ENCODE assay signal across 3 fruit fly cellular contexts in genomic region chr3L:11405362-11406254, dm6.
A peak's percentile ranks its signal among the peaks of the same experiment; 100 is the strongest.
TF ChIP-seq lines count a peak whose summit lies in the region.

No protein-coding gene starts in this region.

TF ChIP-seq in whole organism, embryonic, 481 proteins besides CTCF, POLR2A, EP300 and RAD21 (continued from another document and continues in another):
- TF ChIP-seq H2.0 (GFP tag; IDR thresholded peaks at IDR 0.05; lab: Robert Waterston, UW) (peak; percentile 96), CG12155 (GFP tag; optimal IDR thresholded peaks at IDR 0.05; lab: Kevin White, UChicago) (peak; percentile 91), CG10654 (GFP tag; optimal IDR thresholded peaks at IDR 0.05; lab: Kevin White, UChicago) (peak; percentile 89), CG7271 (tag; optimal IDR thresholded peaks at IDR 0.05; lab: Kevin White, UChicago) (peak; percentile 90), Gsc (GFP tag; IDR thresholded peaks at IDR 0.05; lab: Robert Waterston, UW) (peak; percentile 79), CG15011 (GFP tag; optimal IDR thresholded peaks at IDR 0.05; lab: Kevin White, UChicago) (peak; percentile 85), ash1 (GFP tag; optimal IDR thresholded peaks at IDR 0.05; lab: Kevin White, UChicago) (no peak), disco-r (GFP tag; optimal IDR thresholded peaks at IDR 0.05; lab: Kevin White, UChicago) (peak; percentile 84), CG16863 (GFP tag; optimal IDR thresholded peaks at IDR 0.05; lab: Kevin White, UChicago) (peak; percentile 97), Oaz (GFP tag; IDR thresholded peaks at IDR 0.05; lab: Robert Waterston, UW) (peak; percentile 90), chif (GFP tag; optimal IDR thresholded peaks at IDR 0.05; lab: Kevin White, UChicago) (peak; percentile 95 to 97), HLH3B (GFP tag; IDR thresholded peaks at IDR 0.05; lab: Robert Waterston, UW) (peak; percentile 97), tna (GFP tag; IDR thresholded peaks at IDR 0.05; lab: Robert Waterston, UW; ENCODE audit: partially characterized antibody) (no peak), CG4707 (GFP tag; optimal IDR thresholded peaks at IDR 0.05; lab: Kevin White, UChicago) (peak; percentile 94), Sox100B (GFP tag; optimal IDR thresholded peaks at IDR 0.05; lab: Kevin White, UChicago) (peak; percentile 91), CG13424 (tag; optimal IDR thresholded peaks at IDR 0.05; lab: Kevin White, UChicago) (peak; percentile 96), dan (GFP tag; IDR thresholded peaks at IDR 0.05; lab: Robert Waterston, UW) (peak; percentile 87), Ravus (GFP tag; IDR thresholded peaks at IDR 0.05; lab: Robert Waterston, UW) (peak; percentile 79), CG5245 (GFP tag; optimal IDR thresholded peaks at IDR 0.05; lab: Kevin White, UChicago) (peak; percentile 92), Lim3 (GFP tag; IDR thresholded peaks at IDR 0.05; lab: Robert Waterston, UW) (peak; percentile 85), Max (GFP tag; optimal IDR thresholded peaks at IDR 0.05; lab: Kevin White, UChicago) (peak; percentile 91), btn (GFP tag; optimal IDR thresholded peaks at IDR 0.05; lab: Kevin White, UChicago) (peak; percentile 65), Jarid2 (GFP tag; optimal IDR thresholded peaks at IDR 0.05; lab: Kevin White, UChicago) (peak; percentile 77), BtbVII (GFP tag; optimal IDR thresholded peaks at IDR 0.05; lab: Kevin White, UChicago) (peak; percentile 78), HHEX (GFP tag; optimal IDR thresholded peaks at IDR 0.05; lab: Kevin White, UChicago) (peak; percentile 91), pan (optimal IDR thresholded peaks at IDR 0.05; lab: Kevin White, UChicago) (no peak), pan (GFP tag; optimal IDR thresholded peaks at IDR 0.05 in 1 of 2, IDR thresholded peaks at IDR 0.05 in 1 of 2) (peak in 1 of 2 experiments; percentile 96), Mad (GFP tag; optimal IDR thresholded peaks at IDR 0.05; lab: Kevin White, UChicago) (peak; percentile 88), BEAF-32 (GFP tag; optimal IDR thresholded peaks at IDR 0.05; lab: Kevin White, UChicago) (no peak), CG2129 (GFP tag; IDR thresholded peaks at IDR 0.05; lab: Robert Waterston, UW; ENCODE audit: partially characterized antibody) (no peak), exex (tag; optimal IDR thresholded peaks at IDR 0.05; lab: Kevin White, UChicago) (peak; percentile 65), gcm (GFP tag; optimal IDR thresholded peaks at IDR 0.05; lab: Kevin White, UChicago) (peak; percentile 95), ci (GFP tag; IDR thresholded peaks at IDR 0.05; lab: Robert Waterston, UW) (peak; percentile 99), CG10366 (GFP tag; IDR thresholded peaks at IDR 0.05; lab: Robert Waterston, UW) (peak; percentile 96), Dip3 (GFP tag; optimal IDR thresholded peaks at IDR 0.05; lab: Kevin White, UChicago) (peak; percentile 84), lola (GFP tag; optimal IDR thresholded peaks at IDR 0.05; lab: Kevin White, UChicago) (peak in 1 of 3 experiments; percentile 96), cato (GFP tag; optimal IDR thresholded peaks at IDR 0.05; lab: Kevin White, UChicago; ENCODE audit: borderline replicate concordance) (peak; percentile 93), CG1233 (GFP tag; optimal IDR thresholded peaks at IDR 0.05; lab: Kevin White, UChicago) (peak; percentile 93), stwl (tag; optimal IDR thresholded peaks at IDR 0.05; lab: Kevin White, UChicago) (peak; percentile 55), hbn (GFP tag; IDR thresholded peaks at IDR 0.05; lab: Robert Waterston, UW; ENCODE audit: partially characterized antibody) (no peak), HLHmδ (GFP tag; optimal IDR thresholded peaks at IDR 0.05; lab: Kevin White, UChicago) (no peak), CG11247 (GFP tag; IDR thresholded peaks at IDR 0.05; lab: Robert Waterston, UW) (peak; percentile 90), CG33557 (GFP tag; optimal IDR thresholded peaks at IDR 0.05; lab: Kevin White, UChicago) (peak; percentile 97)

TF ChIP-seq in whole organism, prepupa, 60 proteins besides CTCF, POLR2A, EP300 and RAD21 (continued from another document):
- TF ChIP-seq CG11762 (GFP tag; optimal IDR thresholded peaks at IDR 0.05; lab: Kevin White, UChicago; ENCODE audit: insufficient read depth) (peak; percentile 89), dac (GFP tag; optimal IDR thresholded peaks at IDR 0.05; lab: Kevin White, UChicago) (peak; percentile 73), net (GFP tag; optimal IDR thresholded peaks at IDR 0.05; lab: Kevin White, UChicago) (peak; percentile 96), Sox14 (GFP tag; optimal IDR thresholded peaks at IDR 0.05; lab: Kevin White, UChicago) (peak; percentile 97), CG8119 (GFP tag; IDR thresholded peaks at IDR 0.05; lab: Robert Waterston, UW) (peak; percentile 93), CG3032 (tag; optimal IDR thresholded peaks at IDR 0.05; lab: Kevin White, UChicago) (peak; percentile 95), Ets21C (GFP tag; optimal IDR thresholded peaks at IDR 0.05; lab: Kevin White, UChicago) (peak; percentile 91), dsx (GFP tag; optimal IDR thresholded peaks at IDR 0.05; lab: Kevin White, UChicago; ENCODE audit: poor library complexity, severe bottlenecking) (peak; percentile 100), CG34406 (GFP tag; optimal IDR thresholded peaks at IDR 0.05; lab: Kevin White, UChicago) (peak; percentile 97), OdsH (GFP tag; optimal IDR thresholded peaks at IDR 0.05; lab: Kevin White, UChicago) (peak; percentile 95), CG11902 (GFP tag; optimal IDR thresholded peaks at IDR 0.05; lab: Kevin White, UChicago) (peak; percentile 80), Smox (GFP tag; optimal IDR thresholded peaks at IDR 0.05; lab: Kevin White, UChicago) (peak; percentile 95), Ets96B (tag; optimal IDR thresholded peaks at IDR 0.05; lab: Kevin White, UChicago) (peak; percentile 96), CG7368 (GFP tag; optimal IDR thresholded peaks at IDR 0.05; lab: Kevin White, UChicago) (peak; percentile 92), fkh (GFP tag; optimal IDR thresholded peaks at IDR 0.05; lab: Kevin White, UChicago) (peak; percentile 52), Hr38 (GFP tag; optimal IDR thresholded peaks at IDR 0.05; lab: Kevin White, UChicago) (no peak), salr (GFP tag; optimal IDR thresholded peaks at IDR 0.05; lab: Kevin White, UChicago) (peak; percentile 94 to 96), Blimp-1 (GFP tag; optimal IDR thresholded peaks at IDR 0.05; lab: Kevin White, UChicago) (peak; percentile 52), Lpt (GFP tag; optimal IDR thresholded peaks at IDR 0.05; lab: Kevin White, UChicago) (peak; percentile 82), CG9139 (GFP tag; optimal IDR thresholded peaks at IDR 0.05; lab: Kevin White, UChicago) (peak; percentile 89), CG6792 (GFP tag; optimal IDR thresholded peaks at IDR 0.05; lab: Kevin White, UChicago) (peak; percentile 94), CG1621 (tag; optimal IDR thresholded peaks at IDR 0.05; lab: Kevin White, UChicago) (peak; percentile 96), Sox15 (GFP tag; optimal IDR thresholded peaks at IDR 0.05; lab: Kevin White, UChicago) (peak; percentile 90), Sox102F (GFP tag; optimal IDR thresholded peaks at IDR 0.05; lab: Kevin White, UChicago) (peak; percentile 96), Eip93F (GFP tag; optimal IDR thresholded peaks at IDR 0.05; lab: Kevin White, UChicago) (peak; percentile 85), Met (GFP tag; optimal IDR thresholded peaks at IDR 0.05; lab: Kevin White, UChicago) (peak; percentile 96), fd59A (GFP tag; optimal IDR thresholded peaks at IDR 0.05; lab: Kevin White, UChicago) (peak; percentile 96), achi (GFP tag; optimal IDR thresholded peaks at IDR 0.05; lab: Kevin White, UChicago) (peak; percentile 96), Hr39 (GFP tag; optimal IDR thresholded peaks at IDR 0.05; lab: Kevin White, UChicago) (peak; percentile 94), Hr4 (GFP tag; optimal IDR thresholded peaks at IDR 0.05; lab: Kevin White, UChicago) (peak; percentile 91), CG32006 (GFP tag; optimal IDR thresholded peaks at IDR 0.05; lab: Kevin White, UChicago) (peak; percentile 90), CG15336 (GFP tag; IDR thresholded peaks at IDR 0.05; lab: Robert Waterston, UW) (peak; percentile 93), spab (GFP tag; optimal IDR thresholded peaks at IDR 0.05; lab: Kevin White, UChicago) (peak; percentile 95), CG4318 (GFP tag; optimal IDR thresholded peaks at IDR 0.05; lab: Kevin White, UChicago) (peak; percentile 87), CG6854 (GFP tag; optimal IDR thresholded peaks at IDR 0.05; lab: Kevin White, UChicago) (peak; percentile 81), ss (GFP tag; optimal IDR thresholded peaks at IDR 0.05; lab: Kevin White, UChicago) (peak; percentile 87 to 92), CG11294 (GFP tag; IDR thresholded peaks at IDR 0.05; lab: Robert Waterston, UW) (peak; percentile 80), CG16779 (tag; optimal IDR thresholded peaks at IDR 0.05; lab: Kevin White, UChicago) (peak; percentile 80), cyc (GFP tag; optimal IDR thresholded peaks at IDR 0.05; lab: Kevin White, UChicago) (peak; percentile 81)

TF ChIP-seq in whole organism, wandering third instar larva, 38 proteins besides CTCF, POLR2A, EP300 and RAD21 (continued from another document):
- TF ChIP-seq h (GFP tag; optimal IDR thresholded peaks at IDR 0.05; lab: Kevin White, UChicago): peak; percentile 96
- TF ChIP-seq br (GFP tag; optimal IDR thresholded peaks at IDR 0.05; lab: Kevin White, UChicago): peak; percentile 97
- peak; percentile 83 for TF ChIP-seq dsf (GFP tag; optimal IDR thresholded peaks at IDR 0.05; lab: Kevin White, UChicago; ENCODE audit: borderline replicate concordance)
- peak; percentile 92 for TF ChIP-seq psq (GFP tag; optimal IDR thresholded peaks at IDR 0.05; lab: Kevin White, UChicago)
- TF ChIP-seq N (GFP tag; optimal IDR thresholded peaks at IDR 0.05; lab: Kevin White, UChicago): no peak
- TF ChIP-seq fru (GFP tag; optimal IDR thresholded peaks at IDR 0.05; lab: Kevin White, UChicago): peak; percentile 91
- peak; percentile 58 for TF ChIP-seq CG32264 (GFP tag; optimal IDR thresholded peaks at IDR 0.05; lab: Kevin White, UChicago)
- peak; percentile 90 for TF ChIP-seq sv (GFP tag; optimal IDR thresholded peaks at IDR 0.05; lab: Kevin White, UChicago)
TF ChIP-seq in whole organism, wandering third instar larva: peak in this region for 26.
